Worm (Caenorhabditis elegans): Measurements from ENCODE around the gene F20A1.2.

The F20A1.2 gene

DNA sequence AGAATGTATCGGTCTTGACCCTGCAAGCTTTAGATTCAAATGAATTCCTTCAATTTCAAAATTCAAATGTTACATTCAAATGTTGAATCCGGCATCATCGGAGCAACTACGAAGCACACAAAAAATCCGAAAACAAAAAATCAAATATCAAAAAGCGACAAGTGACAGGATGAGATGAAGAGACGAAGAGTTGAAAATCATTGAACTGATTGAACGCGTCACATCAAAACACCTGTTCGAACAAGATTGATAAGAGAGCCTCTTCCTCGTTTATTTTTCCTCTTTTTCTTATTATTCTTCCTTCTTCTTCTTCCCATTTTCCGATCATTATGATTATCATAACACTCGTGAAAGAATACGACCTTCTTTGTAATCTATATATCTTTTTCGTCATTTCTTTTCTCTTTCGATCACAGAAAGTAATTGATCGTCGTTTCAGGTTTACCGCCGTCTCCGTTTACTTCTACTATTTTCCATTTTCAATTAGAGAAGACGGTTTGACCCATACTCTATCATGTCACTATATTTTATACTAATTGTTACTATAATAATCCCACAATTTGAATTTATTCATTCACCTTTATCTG is 39.5 kb downstream of the F20A1.2 start, which contains the start of gene VC5.2:
Gene VC5.2, plus strand, starts transcription at position 439 of the 587 bp plus-strand sequence.
- TF ChIP-seq unc-62 (GFP tag; optimal IDR thresholded peaks at IDR 0.05) = no peak

DNA sequence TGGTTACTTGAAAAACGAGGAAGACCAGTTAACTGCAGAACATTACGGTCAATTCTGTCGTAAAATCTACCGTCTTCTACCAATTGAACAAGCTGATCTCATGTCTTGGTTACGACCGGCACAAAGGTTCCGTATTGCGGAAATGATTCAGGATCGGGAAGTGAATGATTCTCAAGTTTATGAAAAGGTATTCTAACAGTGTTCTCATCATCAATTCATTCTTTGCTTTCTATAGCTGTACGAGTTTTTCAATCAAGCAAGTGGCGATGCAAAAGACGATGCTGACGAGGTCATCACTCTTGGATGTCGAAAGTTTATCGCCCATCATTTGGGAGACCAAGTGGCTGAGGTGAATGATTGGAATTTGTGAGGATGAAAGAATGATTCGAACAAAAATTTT is 41.2 kb downstream of the F20A1.2 start:
- no peak for TF ChIP-seq unc-62 (GFP tag; optimal IDR thresholded peaks at IDR 0.05)

DNA sequence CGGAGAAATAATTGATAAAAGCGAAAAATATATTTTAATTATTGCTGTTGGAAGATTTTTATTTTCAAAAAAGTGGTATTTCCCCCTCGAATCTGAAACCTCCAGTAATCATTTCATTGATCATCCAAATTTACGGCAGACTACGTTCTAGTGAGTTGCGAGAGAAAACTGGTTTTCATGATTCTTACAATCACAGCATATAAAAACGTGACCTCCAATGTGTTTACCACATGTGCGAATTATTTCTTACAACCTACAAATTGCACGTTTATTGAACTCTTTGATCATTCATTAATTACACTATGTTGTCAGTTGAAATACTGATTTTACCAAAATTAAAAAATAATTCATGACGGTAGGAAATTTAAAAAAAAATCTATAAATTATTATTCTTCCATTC is 43.1 kb downstream of the F20A1.2 start:
- TF ChIP-seq unc-62 (GFP tag; optimal IDR thresholded peaks at IDR 0.05) = no peak

DNA sequence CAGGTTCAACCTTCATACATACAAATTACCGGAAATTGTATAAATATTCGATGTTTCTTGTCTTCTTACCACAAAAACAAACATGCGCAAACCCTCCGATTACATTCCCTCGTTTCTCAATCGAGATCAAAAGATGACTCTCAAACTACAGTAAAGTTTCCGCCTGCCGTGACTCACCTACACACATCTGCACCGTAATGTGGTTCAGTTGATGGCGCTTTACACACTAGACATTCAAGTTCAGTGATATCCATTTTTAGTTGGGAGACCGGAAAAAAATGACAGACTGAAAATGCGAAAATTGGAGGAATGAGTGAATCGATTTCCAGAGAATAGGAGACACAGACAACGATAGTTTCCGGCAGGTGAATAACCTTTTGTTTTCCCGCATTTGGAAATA is 45.2 kb downstream of the F20A1.2 start, which contains the start of gene nhr-286:
Gene nhr-286, minus strand, starts transcription at position 324 of the 400 bp plus-strand sequence.
- TF ChIP-seq unc-62 (GFP tag; optimal IDR thresholded peaks at IDR 0.05) = no peak

DNA sequence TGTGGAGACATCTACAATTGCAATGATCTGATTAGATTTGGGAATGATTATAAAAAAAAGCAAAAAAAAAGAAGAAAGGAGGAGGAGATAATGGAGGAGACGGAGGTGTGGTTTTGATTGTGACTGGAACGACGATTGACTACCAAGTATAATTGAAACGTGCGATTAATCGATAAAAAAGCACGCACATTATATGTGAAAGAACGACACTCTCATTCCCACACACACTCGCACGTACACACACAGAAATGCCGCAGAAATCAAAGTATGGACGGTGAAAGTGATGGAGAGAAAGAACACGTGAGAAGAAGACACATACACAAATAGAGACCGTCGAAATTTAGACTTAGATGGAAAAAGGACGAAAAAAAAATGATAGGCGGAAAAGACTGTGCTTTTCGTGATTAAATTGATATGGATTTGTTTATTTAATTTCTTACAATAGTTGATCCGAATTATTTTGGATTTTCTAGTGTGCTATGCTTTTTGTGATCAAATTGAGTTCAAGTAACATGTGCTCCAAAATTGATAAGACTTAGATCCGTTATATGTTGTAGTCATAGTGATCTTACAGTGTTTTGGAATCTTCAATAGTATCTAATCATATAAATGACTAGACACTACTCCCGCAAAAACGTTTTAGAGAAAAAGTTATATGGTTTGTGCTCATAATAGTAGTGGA is 47.8 kb downstream of the F20A1.2 start, which contains the start of gene nhr-135:
Gene nhr-135, minus strand, starts transcription at position 51 of the 682 bp plus-strand sequence.
- no peak for TF ChIP-seq unc-62 (GFP tag; optimal IDR thresholded peaks at IDR 0.05)

DNA sequence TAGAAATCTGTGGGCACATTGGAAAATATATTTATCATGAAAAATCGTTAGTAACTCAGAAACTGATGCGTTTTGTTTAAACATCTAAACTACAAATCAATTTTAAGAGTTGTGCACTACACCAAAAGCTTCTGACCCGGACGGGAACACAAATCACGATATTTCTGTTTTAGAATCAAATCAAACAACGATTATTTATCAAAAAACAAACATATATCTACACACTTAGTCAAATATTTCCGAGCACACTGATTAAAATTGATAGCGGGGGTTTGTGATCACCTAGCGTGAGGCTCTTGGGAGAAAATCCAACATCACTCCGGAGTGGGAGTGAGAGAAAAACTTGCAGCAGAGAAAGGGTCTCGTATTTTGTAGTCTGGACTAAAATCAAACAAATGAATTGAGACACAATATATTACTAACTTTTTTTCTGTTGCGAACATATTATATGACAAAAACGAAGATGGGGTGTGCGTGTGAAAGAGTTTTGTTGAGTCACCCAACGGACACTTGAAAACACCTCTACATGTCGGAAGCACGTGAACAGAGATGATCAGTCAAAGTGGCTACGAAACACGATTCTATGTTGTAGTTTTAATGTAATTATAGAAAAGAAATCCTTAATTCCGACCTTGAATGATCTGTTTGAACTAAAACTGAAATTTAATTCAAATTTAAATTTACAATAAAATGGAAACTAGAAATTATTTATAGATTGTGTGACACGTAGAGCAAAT is 49.3 kb downstream of the F20A1.2 start:
- no peak for TF ChIP-seq unc-62 (GFP tag; optimal IDR thresholded peaks at IDR 0.05)

DNA sequence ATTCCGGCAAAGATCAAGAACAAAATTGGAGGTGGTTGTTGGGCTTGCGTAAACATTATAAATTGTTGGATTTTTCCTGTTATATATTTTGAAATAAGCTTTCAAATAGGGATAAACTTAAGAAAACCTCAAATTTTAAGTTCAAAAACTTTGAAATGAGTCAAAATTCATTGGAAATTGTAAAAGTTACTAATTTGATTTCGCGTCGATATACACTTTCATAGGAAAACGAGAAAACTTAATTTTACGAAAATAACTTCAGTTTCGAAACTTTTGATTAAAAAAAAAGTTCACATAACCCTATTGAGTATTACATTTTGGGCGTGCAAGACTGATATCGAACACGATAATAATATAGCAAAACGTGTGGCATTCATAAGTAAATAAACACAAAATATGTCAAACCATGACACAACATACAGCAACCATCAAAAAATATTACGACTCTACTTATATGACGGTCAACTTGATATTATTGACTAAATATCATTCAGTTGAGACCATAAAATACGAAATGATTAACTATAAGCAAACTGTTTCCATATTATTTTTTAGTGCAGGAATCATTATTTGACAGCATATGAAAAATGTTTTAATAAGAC is 50.1 kb downstream of the F20A1.2 start:
- TF ChIP-seq unc-62 (GFP tag; optimal IDR thresholded peaks at IDR 0.05) = no peak

DNA sequence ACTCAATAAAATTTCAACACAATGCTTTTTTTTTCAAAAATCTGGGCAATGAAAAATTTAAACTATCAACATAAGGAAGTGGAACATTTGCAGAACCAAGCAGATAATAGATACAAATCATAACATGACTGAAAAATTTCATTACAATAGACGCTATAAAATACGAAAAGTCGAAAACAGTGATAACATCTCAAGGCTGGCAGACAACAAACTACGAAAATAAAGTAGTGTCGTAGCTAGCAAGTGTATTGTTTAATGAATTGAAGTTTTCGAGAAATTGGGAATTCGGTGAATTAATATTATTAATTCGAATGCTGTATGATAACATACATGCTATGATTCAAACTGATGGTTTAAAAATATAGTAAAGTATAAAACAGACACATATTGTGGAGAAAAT is 50.7 kb downstream of the F20A1.2 start:
- TF ChIP-seq unc-62 (GFP tag; optimal IDR thresholded peaks at IDR 0.05) = no peak

Data from whole organism, dauer.